Fruit fly (Drosophila melanogaster): ENCODE measurements around the gene CG10700.

Gene CG10700

dm6 chr2L:19089385-19089784 is 10.6 kb upstream of the CG10700 start:
- TF ChIP-seq CG5204 (GFP tag; optimal IDR thresholded peaks at IDR 0.05) (no peak), kay (GFP tag; ENCODE audit: borderline replicate concordance) (no peak), CG7045 (GFP tag; optimal IDR thresholded peaks at IDR 0.05) (no peak), CG11617 (GFP tag; optimal IDR thresholded peaks at IDR 0.05) (no peak), CG7101 (tag; optimal IDR thresholded peaks at IDR 0.05) (no peak), cic (GFP tag; optimal IDR thresholded peaks at IDR 0.05) (no peak), Mnt (GFP tag; optimal IDR thresholded peaks at IDR 0.05) (no peak), cnc (optimal IDR thresholded peaks at IDR 0.05) (no peak), Hr96 (GFP tag; optimal IDR thresholded peaks at IDR 0.05) (no peak), CG12768 (GFP tag; optimal IDR thresholded peaks at IDR 0.05) (no peak), CG33017 (tag; optimal IDR thresholded peaks at IDR 0.05) (no peak), ovo (GFP tag; optimal IDR thresholded peaks at IDR 0.05) (no peak), Clk (GFP tag; optimal IDR thresholded peaks at IDR 0.05) (no peak)

DNA sequence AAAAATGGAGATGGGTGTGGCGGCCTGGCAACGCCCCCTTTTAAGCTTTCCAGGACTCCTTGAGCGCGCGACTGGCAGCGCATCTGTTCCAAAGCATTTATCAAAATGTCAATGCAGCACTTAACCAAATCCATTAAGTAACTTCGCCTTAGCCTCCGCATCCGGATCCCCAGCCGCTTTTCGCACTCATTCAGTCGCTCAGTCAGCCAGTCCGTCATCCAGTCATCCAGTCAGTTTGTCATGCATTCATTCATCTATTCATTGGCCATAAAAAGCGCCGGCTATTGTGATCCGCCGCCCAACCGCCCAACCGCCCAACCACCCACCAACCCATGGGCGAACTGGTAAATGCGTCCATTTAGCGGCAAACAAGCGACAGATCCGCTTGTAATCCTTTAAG is 10.1 kb upstream of the CG10700 start:
- TF ChIP-seq CG7045 (GFP tag; optimal IDR thresholded peaks at IDR 0.05) (no peak), CG5204 (GFP tag; optimal IDR thresholded peaks at IDR 0.05) (no peak), CG33017 (tag; optimal IDR thresholded peaks at IDR 0.05) (no peak), Crg-1 (GFP tag; optimal IDR thresholded peaks at IDR 0.05) (no peak), bab1 (GFP tag; optimal IDR thresholded peaks at IDR 0.05) (no peak), CG14711 (tag; optimal IDR thresholded peaks at IDR 0.05) (no peak), Hr96 (GFP tag; optimal IDR thresholded peaks at IDR 0.05) (no peak), Clk (GFP tag; optimal IDR thresholded peaks at IDR 0.05) (no peak), CG7101 (tag; optimal IDR thresholded peaks at IDR 0.05) (no peak), kay (GFP tag; ENCODE audit: borderline replicate concordance) (no peak), tj (GFP tag; optimal IDR thresholded peaks at IDR 0.05) (no peak), toe (GFP tag; optimal IDR thresholded peaks at IDR 0.05) (no peak), ovo (GFP tag; optimal IDR thresholded peaks at IDR 0.05) (no peak), Mnt (GFP tag; optimal IDR thresholded peaks at IDR 0.05) (no peak), CG1620 (GFP tag; optimal IDR thresholded peaks at IDR 0.05) (no peak), cnc (optimal IDR thresholded peaks at IDR 0.05) (no peak), pad (GFP tag; optimal IDR thresholded peaks at IDR 0.05) (no peak), CG11617 (GFP tag; optimal IDR thresholded peaks at IDR 0.05) (no peak)

DNA sequence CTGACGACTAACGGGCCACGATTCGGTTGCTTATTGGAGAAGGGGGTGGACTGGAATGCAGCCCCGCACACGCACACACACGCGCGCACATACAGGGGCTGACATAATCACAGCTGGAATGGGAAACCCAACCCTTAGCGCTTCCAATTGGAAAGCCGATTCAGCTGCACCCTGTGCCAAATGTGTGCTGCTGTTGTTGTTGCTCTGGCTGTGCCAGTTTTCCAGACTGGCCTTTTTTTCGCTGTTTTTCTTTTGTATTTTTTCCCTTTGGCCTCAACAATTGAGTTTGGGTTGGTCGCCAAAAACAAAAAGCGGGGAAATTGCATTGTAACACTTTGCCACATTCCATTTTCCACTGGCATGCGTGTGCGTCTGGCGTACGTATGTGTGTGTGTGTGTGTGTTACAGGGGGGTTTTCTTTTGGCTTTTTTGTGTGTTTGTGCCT is 4.5 kb upstream of the CG10700 start:
- TF ChIP-seq Mnt (GFP tag; optimal IDR thresholded peaks at IDR 0.05): no peak
- no peak for TF ChIP-seq cic (GFP tag; optimal IDR thresholded peaks at IDR 0.05)
- TF ChIP-seq CG11617 (GFP tag; optimal IDR thresholded peaks at IDR 0.05): no peak
- TF ChIP-seq cnc (optimal IDR thresholded peaks at IDR 0.05): no peak
- no peak for TF ChIP-seq Crg-1 (GFP tag; optimal IDR thresholded peaks at IDR 0.05)
- peak; percentile 79 for TF ChIP-seq pad (GFP tag; optimal IDR thresholded peaks at IDR 0.05)

dm6 chr2L:19079742-19080141 is 914 bp upstream of the CG10700 start:
- TF ChIP-seq CG11617 (GFP tag; optimal IDR thresholded peaks at IDR 0.05): no peak
- peak; percentile 7 for TF ChIP-seq kay (GFP tag; ENCODE audit: borderline replicate concordance)

dm6 chr2L:19074099-19074828 is 4.6 kb downstream of the CG10700 start, which contains the start of gene CG17572:
TSS of gene CG17572 (minus strand) at chr2L:19074149.
- no peak for TF ChIP-seq Mnt (GFP tag; optimal IDR thresholded peaks at IDR 0.05)
- no peak for TF ChIP-seq cic (GFP tag; optimal IDR thresholded peaks at IDR 0.05)
- TF ChIP-seq toe (GFP tag; optimal IDR thresholded peaks at IDR 0.05): no peak

DNA sequence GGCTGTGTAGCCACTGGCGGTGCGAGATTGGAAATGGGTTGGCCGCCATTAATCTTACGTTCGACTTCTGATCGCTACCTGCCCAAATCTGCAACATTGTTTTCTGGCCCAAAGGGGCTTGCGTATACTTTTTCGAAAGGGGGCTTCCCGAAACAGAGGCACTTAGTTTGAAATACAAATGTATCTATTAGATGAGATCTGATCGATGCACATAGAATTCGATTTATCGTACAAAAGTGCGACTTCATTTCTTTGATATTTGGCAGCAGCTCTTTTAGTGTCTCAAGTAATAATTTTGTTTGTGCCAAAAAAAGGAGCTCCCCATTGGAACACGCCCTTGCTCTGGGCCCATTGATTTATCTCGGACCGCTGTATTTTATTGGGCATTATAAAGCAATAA is 7.1 kb downstream of the CG10700 start:
- TF ChIP-seq CG11617 (GFP tag; optimal IDR thresholded peaks at IDR 0.05): no peak
- TF ChIP-seq CG7101 (tag; optimal IDR thresholded peaks at IDR 0.05): no peak
- no peak for TF ChIP-seq ovo (GFP tag; optimal IDR thresholded peaks at IDR 0.05)
- TF ChIP-seq CG5204 (GFP tag; optimal IDR thresholded peaks at IDR 0.05): no peak
- no peak for TF ChIP-seq CG33017 (tag; optimal IDR thresholded peaks at IDR 0.05)
- no peak for TF ChIP-seq pad (GFP tag; optimal IDR thresholded peaks at IDR 0.05)
- no peak for TF ChIP-seq Mnt (GFP tag; optimal IDR thresholded peaks at IDR 0.05)
- TF ChIP-seq Hr96 (GFP tag; optimal IDR thresholded peaks at IDR 0.05): no peak
- no peak for TF ChIP-seq CG14711 (tag; optimal IDR thresholded peaks at IDR 0.05)
- no peak for TF ChIP-seq cic (GFP tag; optimal IDR thresholded peaks at IDR 0.05)
- TF ChIP-seq CG1620 (GFP tag; optimal IDR thresholded peaks at IDR 0.05): no peak
- no peak for TF ChIP-seq toe (GFP tag; optimal IDR thresholded peaks at IDR 0.05)

DNA sequence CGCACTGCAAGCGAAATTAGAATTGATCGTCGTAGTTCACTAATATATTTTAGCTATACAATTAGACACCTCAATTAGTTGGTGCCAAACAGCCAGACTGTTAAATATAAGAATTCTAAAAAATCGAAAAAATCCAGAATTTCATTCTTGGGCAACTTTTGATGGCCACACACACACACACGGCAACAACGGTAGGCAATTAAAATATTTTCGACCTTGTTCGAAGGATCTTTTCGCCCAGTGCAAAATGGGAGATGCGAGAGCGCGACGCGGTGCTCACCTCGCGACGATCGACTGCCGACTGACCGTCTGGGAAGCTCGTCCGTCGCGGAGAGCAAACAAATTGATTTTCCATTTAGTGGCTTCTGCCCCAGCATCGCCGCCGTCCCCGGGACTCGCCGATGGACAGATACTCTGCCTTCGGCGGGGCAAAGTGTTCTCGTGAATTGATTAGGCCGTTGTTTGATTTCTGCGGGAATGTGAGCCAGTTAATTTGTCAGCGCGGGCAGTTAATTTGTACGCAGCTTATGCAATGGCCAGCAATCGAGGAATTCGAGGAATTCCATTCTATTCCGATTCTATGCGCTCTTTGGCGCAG is 9.2 kb downstream of the CG10700 start, which contains the start of gene CG10702:
Gene CG10702, minus strand, starts transcription at position 304 of the 598 bp plus-strand sequence.
- TF ChIP-seq CG33017 (tag; optimal IDR thresholded peaks at IDR 0.05): no peak
- TF ChIP-seq CG12768 (GFP tag; optimal IDR thresholded peaks at IDR 0.05): no peak

All from whole organism, adult.